Worm (Caenorhabditis elegans) whole organism, young adult: ENCODE measurements around the gene Y48A6B.14.

Source experiments
- B0035.1 ChIP-seq: sonication (generic microtip); optimal IDR thresholded peaks from 2 replicates; lab custom pipeline; 2016; ENCODE audit warnings: missing genetic modification characterization, mild to moderate bottlenecking, missing compliant biosample characterization, missing genotype, missing genetic modification reagents
- B0261.1 ChIP-seq: sonication (generic microtip); optimal IDR thresholded peaks from 2 replicates; lab custom pipeline; 2016; ENCODE audit warnings: mild to moderate bottlenecking, missing genetic modification characterization, moderate library complexity, missing compliant biosample characterization
- C06A6.2 ChIP-seq: fragments of 200-800 bp; sonication (Bioruptor generic); conservative IDR thresholded peaks from 2 replicates; pipeline ENCODE4 v1.3.6; 2022; ENCODE audit warnings: missing genetic modification characterization, missing compliant biosample characterization
- C17E4.6 ChIP-seq: fragments of 200-800 bp; sonication (Bioruptor generic); IDR thresholded peaks from 2 replicates; pipeline ENCODE4 v1.3.6; 2022; ENCODE audit warnings: missing genetic modification reagents, missing genetic modification characterization, missing compliant biosample characterization
- F10E7.11 ChIP-seq: sonication (generic microtip); optimal IDR thresholded peaks from 2 replicates; lab custom pipeline; 2017; ENCODE audit warnings: mild to moderate bottlenecking, missing genetic modification characterization, moderate library complexity, missing compliant biosample characterization
- F22D6.2 ChIP-seq: sonication (generic microtip); optimal IDR thresholded peaks from 2 replicates; lab custom pipeline; 2016; ENCODE audit warnings: mild to moderate bottlenecking, missing genetic modification characterization, missing compliant biosample characterization
- F23B12.7 ChIP-seq: sonication (generic microtip); optimal IDR thresholded peaks from 2 replicates; lab custom pipeline; 2017; ENCODE audit warnings: missing genetic modification characterization, mild to moderate bottlenecking, missing compliant biosample characterization, antibody characterized with exemption, moderate library complexity; ENCODE audit not compliant: insufficient read depth
- F37B4.10 ChIP-seq: fragments of 200-800 bp; sonication (Bioruptor generic); IDR thresholded peaks from 2 replicates; pipeline ENCODE4 v1.3.6; 2022; ENCODE audit warnings: missing genetic modification characterization, missing compliant biosample characterization
- F52B5.7 ChIP-seq: sonication (generic microtip); optimal IDR thresholded peaks from 2 replicates; lab custom pipeline; 2016; ENCODE audit warnings: mild to moderate bottlenecking, missing genetic modification characterization, missing compliant biosample characterization
- T26A5.8 ChIP-seq: sonication (generic microtip); optimal IDR thresholded peaks from 2 replicates; lab custom pipeline; 2016; ENCODE audit warnings: missing genetic modification characterization, missing compliant biosample characterization
- Y53G8AR.9 ChIP-seq: fragments of 200-800 bp; sonication (Bioruptor generic); conservative IDR thresholded peaks from 2 replicates; pipeline ENCODE4 v1.3.6; 2022; ENCODE audit warnings: missing genetic modification reagents, missing genetic modification characterization, missing compliant biosample characterization
- Y56A3A.18 ChIP-seq: fragments of 200-800 bp; sonication (Bioruptor generic); IDR thresholded peaks from 2 replicates; pipeline ENCODE4 v1.3.6; 2022; ENCODE audit warnings: missing genetic modification reagents, missing genetic modification characterization, missing compliant biosample characterization
- attf-5 ChIP-seq: fragments of 200-800 bp; sonication (Bioruptor generic); optimal IDR thresholded peaks from 2 replicates; lab custom pipeline; 2018; ENCODE audit warnings: mild to moderate bottlenecking, missing genetic modification characterization, missing compliant biosample characterization
- bed-2 ChIP-seq: fragments of 200-800 bp; sonication (Bioruptor generic); IDR thresholded peaks from 2 replicates; pipeline ENCODE4 v1.3.6; 2022; ENCODE audit warnings: missing genetic modification reagents, missing genetic modification characterization, missing compliant biosample characterization
- ceh-100 ChIP-seq: fragments of 200-800 bp; sonication (Bioruptor generic); IDR thresholded peaks from 2 replicates; pipeline ENCODE4 v1.3.6; 2022; ENCODE audit warnings: missing genetic modification reagents, missing genetic modification characterization, missing compliant biosample characterization
- ceh-40 ChIP-seq: fragments of 200-800 bp; sonication (Bioruptor generic); IDR thresholded peaks from 2 replicates; pipeline ENCODE4 v1.3.6; 2022; ENCODE audit warnings: missing genetic modification characterization, missing compliant biosample characterization
- ceh-58 ChIP-seq: fragments of 200-800 bp; sonication (Bioruptor generic); IDR thresholded peaks from 2 replicates; pipeline ENCODE4 v1.3.6; 2022; ENCODE audit warnings: missing genetic modification characterization, missing compliant biosample characterization
- ceh-79 ChIP-seq: sonication (generic microtip); optimal IDR thresholded peaks from 2 replicates; lab custom pipeline; 2017; ENCODE audit warnings: mild to moderate bottlenecking, missing genetic modification characterization, missing compliant biosample characterization
- die-1 ChIP-seq: sonication (generic microtip); optimal IDR thresholded peaks from 2 replicates; lab custom pipeline; 2016; ENCODE audit warnings: missing genotype, mild to moderate bottlenecking, missing genetic modification characterization, missing compliant biosample characterization
- dox-1 ChIP-seq: fragments of 200-800 bp; sonication (Bioruptor generic); IDR thresholded peaks from 2 replicates; pipeline ENCODE4 v1.3.6; 2022; ENCODE audit warnings: missing genetic modification reagents, missing genetic modification characterization, missing compliant biosample characterization
- dpl-1 ChIP-seq: fragments of 150-350 bp; optimal IDR thresholded peaks from 2 replicates; lab custom pipeline; 2014; ENCODE audit warnings: missing biosample characterization, missing genetic modification reagents, missing genetic modification characterization
- egl-18 ChIP-seq: fragments of 200-800 bp; sonication (Bioruptor generic); IDR thresholded peaks from 2 replicates; pipeline ENCODE4 v1.3.6; 2022; ENCODE audit warnings: missing genetic modification reagents, missing genetic modification characterization, missing compliant biosample characterization
- egl-44 ChIP-seq: fragments of 200-800 bp; sonication (Bioruptor generic); IDR thresholded peaks from 2 replicates; pipeline ENCODE4 v1.3.6; 2022; ENCODE audit warnings: missing genetic modification reagents, missing genetic modification characterization, missing compliant biosample characterization
- egrh-3 ChIP-seq: fragments of 200-800 bp; sonication (Bioruptor generic); IDR thresholded peaks from 2 replicates; pipeline ENCODE4 v1.3.6; 2022; ENCODE audit warnings: missing genetic modification reagents, missing genetic modification characterization, missing compliant biosample characterization
- ekl-4 ChIP-seq: fragments of 200-800 bp; sonication (Bioruptor generic); IDR thresholded peaks from 2 replicates; pipeline ENCODE4 v1.3.6; 2022; ENCODE audit warnings: missing genetic modification reagents, missing genetic modification characterization, missing compliant biosample characterization
- gei-17 ChIP-seq: fragments of 200-800 bp; sonication (Bioruptor generic); optimal IDR thresholded peaks from 2 replicates; lab custom pipeline; 2018; ENCODE audit warnings: mild to moderate bottlenecking, missing genetic modification characterization, missing compliant biosample characterization
- him-1 ChIP-seq: sonication (generic microtip); optimal IDR thresholded peaks from 2 replicates; lab custom pipeline; 2016; ENCODE audit warnings: missing genotype, missing genetic modification reagents, missing genetic modification characterization, missing compliant biosample characterization
- hmg-1.2 ChIP-seq: fragments of 200-800 bp; sonication (Bioruptor generic); IDR thresholded peaks from 2 replicates; pipeline ENCODE4 v1.3.6; 2022; ENCODE audit warnings: missing genetic modification reagents, missing genetic modification characterization, missing compliant biosample characterization
- hmg-20 ChIP-seq: fragments of 200-800 bp; sonication (Bioruptor generic); IDR thresholded peaks from 2 replicates; pipeline ENCODE4 v1.3.6; 2022; ENCODE audit warnings: missing genetic modification reagents, missing genetic modification characterization, missing compliant biosample characterization
- hsf-1 ChIP-seq: fragments of 200-800 bp; sonication (Bioruptor generic); IDR thresholded peaks from 2 replicates; pipeline ENCODE4 v1.3.6; 2022; ENCODE audit warnings: missing genetic modification reagents, missing genetic modification characterization, missing compliant biosample characterization
- lag-1 ChIP-seq: fragments of 200-800 bp; sonication (Bioruptor generic); IDR thresholded peaks from 2 replicates; pipeline ENCODE4 v1.3.6; 2022; ENCODE audit warnings: missing genetic modification reagents, missing genetic modification characterization, missing compliant biosample characterization
- let-607 ChIP-seq, 2 experiments: fragments of 200-800 bp in 1 of 2; sonication (Bioruptor generic) in 1 of 2; sonication (generic microtip) in 1 of 2; optimal IDR thresholded peaks; 2 replicates each; lab custom pipeline; 2016 to 2018; ENCODE audit warnings: mild to moderate bottlenecking in 2 of 2, missing compliant biosample characterization in 2 of 2, missing genetic modification characterization in 2 of 2, moderate library complexity in 2 of 2, missing genotype in 1 of 2
- lin-35 ChIP-seq, 3 experiments: fragments of 150-350 bp in 2 of 3; sonication (generic microtip) in 1 of 3; optimal IDR thresholded peaks; 2 replicates each; lab custom pipeline; 2014 to 2018; ENCODE audit warnings: missing biosample characterization in 3 of 3, missing genetic modification characterization in 3 of 3, missing genetic modification reagents in 3 of 3
- lin-40 ChIP-seq: sonication (generic microtip); optimal IDR thresholded peaks from 2 replicates; lab custom pipeline; 2016; ENCODE audit warnings: missing genetic modification characterization, mild to moderate bottlenecking, missing compliant biosample characterization, missing genotype, missing genetic modification reagents
- lin-54 ChIP-seq: fragments of 200-800 bp; sonication (Bioruptor generic); optimal IDR thresholded peaks from 2 replicates; lab custom pipeline; 2018; ENCODE audit warnings: mild to moderate bottlenecking, missing genetic modification characterization, missing compliant biosample characterization
- nfyb-1 ChIP-seq: fragments of 200-800 bp; sonication (Bioruptor generic); IDR thresholded peaks from 2 replicates; pipeline ENCODE4 v1.3.6; 2022; ENCODE audit warnings: missing genetic modification reagents, missing genetic modification characterization, missing compliant biosample characterization
- nhr-120 ChIP-seq: fragments of 200-800 bp; sonication (Bioruptor generic); IDR thresholded peaks from 2 replicates; pipeline ENCODE4 v1.3.6; 2022; ENCODE audit warnings: missing genetic modification characterization, missing compliant biosample characterization
- nhr-27 ChIP-seq: fragments of 200-800 bp; sonication (Bioruptor generic); optimal IDR thresholded peaks from 2 replicates; lab custom pipeline; 2018; ENCODE audit warnings: mild to moderate bottlenecking, missing genetic modification characterization, moderate library complexity, missing compliant biosample characterization
- sea-2 ChIP-seq: fragments of 200-800 bp; sonication (Bioruptor generic); IDR thresholded peaks from 2 replicates; pipeline ENCODE4 v1.3.6; 2022; ENCODE audit warnings: missing genetic modification characterization, missing compliant biosample characterization
- snpc-1.1 ChIP-seq: sonication (generic microtip); optimal IDR thresholded peaks from 2 replicates; lab custom pipeline; 2017; ENCODE audit warnings: missing genetic modification characterization, mild to moderate bottlenecking, missing compliant biosample characterization, antibody characterized with exemption, moderate library complexity, missing genotype, missing genetic modification reagents; ENCODE audit not compliant: insufficient read depth
- tbp1 ChIP-seq: fragments of 200-800 bp; sonication (Bioruptor generic); optimal IDR thresholded peaks from 2 replicates; lab custom pipeline; 2018; ENCODE audit warnings: mild to moderate bottlenecking, missing genetic modification characterization, missing compliant biosample characterization
- unc-130 ChIP-seq: sonication (generic microtip); optimal IDR thresholded peaks from 2 replicates; lab custom pipeline; 2016; ENCODE audit warnings: missing genetic modification reagents, missing genetic modification characterization, missing compliant biosample characterization
- ztf-25 ChIP-seq: fragments of 200-800 bp; sonication (Bioruptor generic); IDR thresholded peaks from 2 replicates; pipeline ENCODE4 v1.3.6; 2022; ENCODE audit warnings: missing genetic modification reagents, missing genetic modification characterization, missing compliant biosample characterization

Y48A6B.14 gene

DNA sequence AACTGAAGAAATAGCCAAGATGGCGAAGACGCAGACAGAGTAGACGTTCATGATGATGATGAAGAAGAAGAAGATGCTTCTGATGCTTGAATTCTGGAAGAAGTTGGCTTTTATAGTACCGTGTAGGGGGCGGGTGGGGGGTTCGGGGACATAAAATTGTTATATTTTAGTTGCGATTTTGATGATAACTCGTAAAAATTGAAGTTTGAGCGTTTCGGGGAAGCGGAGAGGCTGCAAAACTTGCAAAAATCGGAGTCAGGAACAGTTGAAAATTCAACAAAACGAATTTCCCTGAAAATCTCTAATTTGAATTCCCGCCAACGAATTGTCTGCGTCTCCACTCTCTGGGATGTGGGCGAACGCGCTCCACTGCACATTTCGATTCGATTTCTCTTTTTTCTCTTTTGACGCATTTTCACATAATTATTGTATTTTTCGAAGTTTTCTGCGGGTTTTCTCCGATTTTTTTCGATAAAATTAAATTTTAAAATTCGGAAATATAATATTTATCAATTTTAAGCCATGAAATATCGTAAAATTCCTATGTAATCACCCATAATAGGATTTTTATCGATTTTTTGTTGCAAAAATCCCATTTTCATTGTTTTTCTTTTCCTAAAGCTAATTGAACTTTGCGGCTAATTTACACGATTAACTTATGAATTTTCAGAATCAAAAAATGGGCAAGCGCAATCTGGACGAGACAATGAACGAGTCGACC is 23.7 kb upstream of the Y48A6B.14 start, which contains the start of the genes fipr-17 and Y48A6B.3 (continued):
- TF ChIP-seq die-1, result no peak
- TF ChIP-seq snpc-1.1 (tag; lab: Kevin White, UChicago), result peak; percentile 58
- TF ChIP-seq bed-2 (GFP tag; lab: Robert Waterston, UW), result no peak
- TF ChIP-seq B0261.1 (tag; lab: Kevin White, UChicago), result no peak
- peak; percentile 37 to 96 (median 70) for TF ChIP-seq lin-35 (GFP tag; optimal IDR thresholded peaks at IDR 0.05; lab: Kevin White, UChicago)
- TF ChIP-seq Y53G8AR.9, result peak; percentile 50; the same call in 1 of the 2 replicates
- TF ChIP-seq egl-44 (GFP tag; lab: Robert Waterston, UW), result no peak
- no peak for TF ChIP-seq F37B4.10 (GFP tag; lab: Robert Waterston, UW)
- TF ChIP-seq lag-1 (GFP tag; lab: Robert Waterston, UW), result no peak
- no peak for TF ChIP-seq unc-130 (GFP tag; lab: Kevin White, UChicago)
- TF ChIP-seq attf-5 (GFP tag; lab: Kevin White, UChicago), result peak; percentile 88
- TF ChIP-seq F52B5.7 (tag; lab: Kevin White, UChicago), result no peak
- TF ChIP-seq F22D6.2 (tag; lab: Kevin White, UChicago), result no peak
- TF ChIP-seq ztf-25, result no peak
- no peak for TF ChIP-seq T26A5.8 (tag; lab: Kevin White, UChicago)
- TF ChIP-seq nfyb-1 (GFP tag; lab: Robert Waterston, UW), result 0 out of 2 replicates have a peak, but pooled peaks have one; percentile 42
- no peak for TF ChIP-seq C06A6.2
- peak; percentile 82 for TF ChIP-seq ceh-100 (GFP tag; lab: Robert Waterston, UW)
- no peak for TF ChIP-seq ceh-40 (GFP tag; lab: Robert Waterston, UW)
- no peak for TF ChIP-seq sea-2 (GFP tag; lab: Robert Waterston, UW)
- TF ChIP-seq F10E7.11 (tag; lab: Kevin White, UChicago), result no peak
- TF ChIP-seq egl-18, result no peak
- TF ChIP-seq gei-17, result no peak
- no peak for TF ChIP-seq C17E4.6
- peak; percentile 65 for TF ChIP-seq tbp1
- peak; percentile 52; the same call in 1 of the 2 replicates for TF ChIP-seq ekl-4
- peak; percentile 86 for TF ChIP-seq dox-1 (GFP tag; lab: Robert Waterston, UW)
- TF ChIP-seq dpl-1 (GFP tag; lab: Kevin White, UChicago), result peak; percentile 91
- peak; percentile 67 for TF ChIP-seq hmg-1.2
- peak; percentile 41 for TF ChIP-seq lin-40 (tag; lab: Kevin White, UChicago)
- peak; percentile 93 for TF ChIP-seq F23B12.7 (tag; lab: Kevin White, UChicago)
- peak; percentile 98 for TF ChIP-seq lin-54 (GFP tag; lab: Kevin White, UChicago)
- TF ChIP-seq him-1 (tag; lab: Kevin White, UChicago), result peak; percentile 69
- TF ChIP-seq ceh-79 (tag; lab: Kevin White, UChicago), result no peak
- peak; percentile 65; the same call in 1 of the 2 replicates for TF ChIP-seq hsf-1 (GFP tag; lab: Robert Waterston, UW)
- TF ChIP-seq ceh-58 (GFP tag; lab: Robert Waterston, UW), result no peak
- 0 out of 2 replicates have a peak, but pooled peaks have one; percentile 25 for TF ChIP-seq egrh-3 (GFP tag; lab: Robert Waterston, UW)
- no peak for TF ChIP-seq hmg-20
- TF ChIP-seq let-607 (tag; optimal IDR thresholded peaks at IDR 0.05; lab: Kevin White, UChicago), result no peak
- TF ChIP-seq nhr-120, result no peak
- no peak for TF ChIP-seq nhr-27 (tag; lab: Kevin White, UChicago)
- TF ChIP-seq Y56A3A.18 (GFP tag; lab: Robert Waterston, UW), result no peak
- no peak for TF ChIP-seq B0035.1 (tag; lab: Kevin White, UChicago)
- TF ChIP-seq, all 124 proteins: peak for 44
